Fruit fly (Drosophila melanogaster): ENCODE results near the gene Hsp110.

The Hsp110 gene

dm6 chr3L:14071621-14072020 lies 34.8 kb downstream of the Hsp110 start, which contains the start of gene Pex1:
Pex1 (plus strand) TSS chr3L:14071892.
- TF ChIP-seq CG4496 (GFP tag; IDR thresholded peaks at IDR 0.05) (0 out of 3 replicates have a peak, but pooled peaks have one; percentile 25), CG12605 (GFP tag; IDR thresholded peaks at IDR 0.05) (peak; percentile 79), Pif1B (GFP tag; optimal IDR thresholded peaks at IDR 0.05) (no peak)

dm6 chr3L:14075472-14075871 lies 38.7 kb downstream of the Hsp110 start, which contains the start of gene btl:
btl (plus strand) TSS chr3L:14075772.
- no peak for TF ChIP-seq rn (GFP tag; IDR thresholded peaks at IDR 0.05)
- no peak for TF ChIP-seq CG13204 (GFP tag; optimal IDR thresholded peaks at IDR 0.05)
- no peak for TF ChIP-seq Pif1A (GFP tag; optimal IDR thresholded peaks at IDR 0.05)

- TF ChIP-seq D1 (tag; optimal IDR thresholded peaks at IDR 0.05) (no peak), CG12605 (GFP tag; IDR thresholded peaks at IDR 0.05) (no peak), CG32121 (GFP tag; IDR thresholded peaks at IDR 0.05) (no peak), fd96Ca (GFP tag; IDR thresholded peaks at IDR 0.05) (no peak), CG9948 (tag; optimal IDR thresholded peaks at IDR 0.05) (no peak), Ets98B (GFP tag; IDR thresholded peaks at IDR 0.05) (no peak), gl (tag; optimal IDR thresholded peaks at IDR 0.05) (no peak), Pif1B (GFP tag; optimal IDR thresholded peaks at IDR 0.05) (no peak), CG34367 (tag; optimal IDR thresholded peaks at IDR 0.05) (no peak), CG15710 (tag; optimal IDR thresholded peaks at IDR 0.05) (no peak), EcR (GFP tag; optimal IDR thresholded peaks at IDR 0.05) (no peak), CG14655 (GFP tag; optimal IDR thresholded peaks at IDR 0.05) (no peak), CG13204 (GFP tag; optimal IDR thresholded peaks at IDR 0.05) (no peak), CG10348 (GFP tag; IDR thresholded peaks at IDR 0.05) (no peak)
Observed at dm6 chr3L:14076559-14076958, 39.7 kb downstream of the Hsp110 start.

- TF ChIP-seq EcR (GFP tag; optimal IDR thresholded peaks at IDR 0.05) (no peak), CG12605 (GFP tag; IDR thresholded peaks at IDR 0.05) (no peak), CG15710 (tag; optimal IDR thresholded peaks at IDR 0.05) (no peak), Pif1B (GFP tag; optimal IDR thresholded peaks at IDR 0.05) (no peak), D1 (tag; optimal IDR thresholded peaks at IDR 0.05) (no peak), CG14655 (GFP tag; optimal IDR thresholded peaks at IDR 0.05) (no peak), Pif1A (GFP tag; optimal IDR thresholded peaks at IDR 0.05) (no peak), CG32121 (GFP tag; IDR thresholded peaks at IDR 0.05) (no peak), Ets98B (GFP tag; IDR thresholded peaks at IDR 0.05) (no peak), CG8301 (tag; optimal IDR thresholded peaks at IDR 0.05) (no peak), CG10348 (GFP tag; IDR thresholded peaks at IDR 0.05) (no peak), gl (tag; optimal IDR thresholded peaks at IDR 0.05) (no peak), CG4496 (GFP tag; IDR thresholded peaks at IDR 0.05) (no peak), rn (GFP tag; IDR thresholded peaks at IDR 0.05) (no peak), fd96Ca (GFP tag; IDR thresholded peaks at IDR 0.05) (no peak), CG9948 (tag; optimal IDR thresholded peaks at IDR 0.05) (no peak), Snoo (tag; optimal IDR thresholded peaks at IDR 0.05) (no peak), CG8159 (tag; optimal IDR thresholded peaks at IDR 0.05) (no peak), CG13204 (GFP tag; optimal IDR thresholded peaks at IDR 0.05) (no peak)
Observed at dm6 chr3L:14078227-14078626, 41.4 kb downstream of the Hsp110 start.

dm6 chr3L:14079224-14079623 lies 42.4 kb downstream of the Hsp110 start:
- TF ChIP-seq CG13204 (GFP tag; optimal IDR thresholded peaks at IDR 0.05) (no peak), CG8301 (tag; optimal IDR thresholded peaks at IDR 0.05) (no peak), CG15710 (tag; optimal IDR thresholded peaks at IDR 0.05) (no peak), D1 (tag; optimal IDR thresholded peaks at IDR 0.05) (no peak), CG34367 (tag; optimal IDR thresholded peaks at IDR 0.05) (no peak)

dm6 chr3L:14083283-14083682 lies 46.5 kb downstream of the Hsp110 start, which contains the start of gene CG8100:
CG8100 (plus strand) TSS chr3L:14083615.
- peak; percentile 84 for TF ChIP-seq CG8159 (tag; optimal IDR thresholded peaks at IDR 0.05)
- peak; percentile 65 for TF ChIP-seq CG15710 (tag; optimal IDR thresholded peaks at IDR 0.05)
- TF ChIP-seq CG8301 (tag; optimal IDR thresholded peaks at IDR 0.05), result peak; percentile 70
- TF ChIP-seq Snoo (tag; optimal IDR thresholded peaks at IDR 0.05), result peak; percentile 61
- TF ChIP-seq CG34367 (tag; optimal IDR thresholded peaks at IDR 0.05), result peak; percentile 43
- peak; percentile 40 for TF ChIP-seq Pif1B (GFP tag; optimal IDR thresholded peaks at IDR 0.05)
- TF ChIP-seq CG14655 (GFP tag; optimal IDR thresholded peaks at IDR 0.05), result peak; percentile 76
- TF ChIP-seq EcR (GFP tag; optimal IDR thresholded peaks at IDR 0.05), result peak; percentile 51
- TF ChIP-seq CG17806 (tag; optimal IDR thresholded peaks at IDR 0.05), result no peak
- TF ChIP-seq fd96Ca (GFP tag; IDR thresholded peaks at IDR 0.05), result no peak
- TF ChIP-seq Pif1A (GFP tag; optimal IDR thresholded peaks at IDR 0.05), result peak; percentile 63
- no peak for TF ChIP-seq CG10348 (GFP tag; IDR thresholded peaks at IDR 0.05)
- peak; percentile 69; the same call in 1 of the 2 replicates for TF ChIP-seq Ets98B (GFP tag; IDR thresholded peaks at IDR 0.05)

dm6 chr3L:14086225-14086624 lies 49.4 kb downstream of the Hsp110 start:
- TF ChIP-seq CG34367 (tag; optimal IDR thresholded peaks at IDR 0.05), result no peak
- no peak for TF ChIP-seq CG10348 (GFP tag; IDR thresholded peaks at IDR 0.05)
- TF ChIP-seq rn (GFP tag; IDR thresholded peaks at IDR 0.05), result no peak
- TF ChIP-seq CG8159 (tag; optimal IDR thresholded peaks at IDR 0.05), result no peak
- TF ChIP-seq Pif1A (GFP tag; optimal IDR thresholded peaks at IDR 0.05), result no peak
- TF ChIP-seq CG15710 (tag; optimal IDR thresholded peaks at IDR 0.05), result no peak
- TF ChIP-seq Ets98B (GFP tag; IDR thresholded peaks at IDR 0.05), result no peak
- no peak for TF ChIP-seq D1 (tag; optimal IDR thresholded peaks at IDR 0.05)
- TF ChIP-seq CG12605 (GFP tag; IDR thresholded peaks at IDR 0.05), result no peak
- no peak for TF ChIP-seq fd96Ca (GFP tag; IDR thresholded peaks at IDR 0.05)
- no peak for TF ChIP-seq CG9948 (tag; optimal IDR thresholded peaks at IDR 0.05)
- TF ChIP-seq CG14655 (GFP tag; optimal IDR thresholded peaks at IDR 0.05), result no peak
- no peak for TF ChIP-seq CG17806 (tag; optimal IDR thresholded peaks at IDR 0.05)
- no peak for TF ChIP-seq CG4496 (GFP tag; IDR thresholded peaks at IDR 0.05)
- TF ChIP-seq CG13204 (GFP tag; optimal IDR thresholded peaks at IDR 0.05), result no peak
- no peak for TF ChIP-seq gl (tag; optimal IDR thresholded peaks at IDR 0.05)
- no peak for TF ChIP-seq Snoo (tag; optimal IDR thresholded peaks at IDR 0.05)
- no peak for TF ChIP-seq CG32121 (GFP tag; IDR thresholded peaks at IDR 0.05)
